Worm (Caenorhabditis elegans) whole organism, young adult: ENCODE measurements around the gene C04F5.8.

Source experiments
- C06A6.2 ChIP-seq: fragments of 200-800 bp; sonication (Bioruptor generic); conservative IDR thresholded peaks from 2 replicates; pipeline ENCODE4 v1.3.6; 2022; ENCODE audit warnings: missing genetic modification characterization, missing compliant biosample characterization
- F37B4.10 ChIP-seq: fragments of 200-800 bp; sonication (Bioruptor generic); IDR thresholded peaks from 2 replicates; pipeline ENCODE4 v1.3.6; 2022; ENCODE audit warnings: missing genetic modification characterization, missing compliant biosample characterization
- dpff-1 ChIP-seq: sonication (generic microtip); optimal IDR thresholded peaks from 2 replicates; lab custom pipeline; 2017; ENCODE audit warnings: mild to moderate bottlenecking, missing genetic modification characterization, missing compliant biosample characterization
- egl-44 ChIP-seq: fragments of 200-800 bp; sonication (Bioruptor generic); IDR thresholded peaks from 2 replicates; pipeline ENCODE4 v1.3.6; 2022; ENCODE audit warnings: missing genetic modification reagents, missing genetic modification characterization, missing compliant biosample characterization
- lin-26 ChIP-seq: fragments of 200-800 bp; sonication (Bioruptor generic); IDR thresholded peaks from 2 replicates; pipeline ENCODE4 v1.3.6; 2022; ENCODE audit warnings: missing genetic modification reagents, missing genetic modification characterization, missing compliant biosample characterization
- rcor-1 ChIP-seq: fragments of 200-800 bp; sonication (Bioruptor generic); IDR thresholded peaks from 2 replicates; pipeline ENCODE4 v1.3.6; 2022; ENCODE audit warnings: missing genetic modification reagents, missing genetic modification characterization, missing compliant biosample characterization
- snpc-1.3 ChIP-seq: sonication (generic microtip); optimal IDR thresholded peaks from 2 replicates; lab custom pipeline; 2017; ENCODE audit warnings: missing genetic modification characterization, mild to moderate bottlenecking, missing compliant biosample characterization, antibody characterized with exemption, moderate library complexity, missing genotype, missing genetic modification reagents; ENCODE audit not compliant: insufficient read depth
- snpc-4 ChIP-seq, 5 experiments: fragments of 150-350 bp in 1 of 5; sonication (generic microtip) in 4 of 5; optimal IDR thresholded peaks; 2 replicates each; lab custom pipeline; 2014 to 2018; ENCODE audit warnings: missing genetic modification characterization in 5 of 5, missing biosample characterization in 3 of 5, antibody characterized with exemption in 2 of 5, mild to moderate bottlenecking in 2 of 5, missing compliant biosample characterization in 2 of 5, missing genotype in 2 of 5, moderate library complexity in 2 of 5, missing genetic modification reagents in 1 of 5
- ztf-18 ChIP-seq: sonication (generic microtip); optimal IDR thresholded peaks from 2 replicates; lab custom pipeline; 2016; ENCODE audit warnings: missing genotype, mild to moderate bottlenecking, missing genetic modification characterization, missing compliant biosample characterization

DNA sequence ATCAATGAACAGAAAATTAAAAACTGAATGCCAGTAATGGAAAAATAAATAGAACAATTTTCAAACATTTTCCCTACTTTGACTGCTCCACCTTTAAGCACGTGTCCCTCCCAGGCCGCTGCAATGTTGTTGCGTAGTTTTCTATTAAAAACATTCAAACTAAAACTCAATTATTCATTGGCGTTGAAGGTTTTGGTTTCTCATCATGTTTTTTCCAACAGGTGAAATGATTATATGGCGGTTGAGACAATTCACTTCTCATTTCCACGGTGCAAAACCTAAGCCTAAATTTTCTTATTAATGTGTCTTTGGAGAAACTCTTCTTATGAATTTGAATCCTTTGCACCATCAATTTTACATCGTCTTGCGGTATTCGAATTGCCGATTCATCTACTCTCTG lies 37.3 kb upstream of the C04F5.8 start, which contains the start of gene srh-130:
- TF ChIP-seq C06A6.2 (GFP tag; lab: Robert Waterston, UW): no peak
- TF ChIP-seq lin-26 (GFP tag; lab: Robert Waterston, UW): no peak
- no peak for TF ChIP-seq rcor-1 (GFP tag; lab: Robert Waterston, UW)
- no peak for TF ChIP-seq dpff-1 (tag; lab: Kevin White, UChicago)
- TF ChIP-seq ztf-18 (tag; lab: Kevin White, UChicago): no peak
- TF ChIP-seq snpc-4 (GFP tag; optimal IDR thresholded peaks at IDR 0.05; lab: Kevin White, UChicago): no peak
- no peak for TF ChIP-seq snpc-4 (tag; optimal IDR thresholded peaks at IDR 0.05; lab: Kevin White, UChicago)
- TF ChIP-seq egl-44 (GFP tag; lab: Robert Waterston, UW): no peak
- no peak for TF ChIP-seq F37B4.10
- TF ChIP-seq snpc-1.3 (tag; lab: Kevin White, UChicago): no peak
